Fruit fly (Drosophila melanogaster) whole organism, embryonic: ENCODE data around the gene Acp36DE.

ENCODE experiments used
- CG11504 ChIP-seq: fragments of 200-800 bp; sonication (Bioruptor generic); optimal IDR thresholded peaks from 3 replicates; lab custom pipeline; 2019; ENCODE audit warnings: missing biosample characterization, mild to moderate bottlenecking, missing genetic modification characterization, moderate library complexity
- CG12391 ChIP-seq: fragments of 200-800 bp; sonication (Bioruptor generic); optimal IDR thresholded peaks from 3 replicates; lab custom pipeline; 2018; ENCODE audit warnings: missing biosample characterization, mild to moderate bottlenecking, missing genetic modification characterization, moderate library complexity
- CG12769 ChIP-seq: fragments of 200-800 bp; sonication (Bioruptor generic); optimal IDR thresholded peaks from 2 replicates; lab custom pipeline; 2019; ENCODE audit warnings: missing biosample characterization, mild to moderate bottlenecking, missing genetic modification characterization, moderate library complexity
- CG13894 ChIP-seq: fragments of 200-800 bp; sonication (Bioruptor generic); optimal IDR thresholded peaks from 3 replicates; lab custom pipeline; 2018; ENCODE audit warnings: missing biosample characterization, mild to moderate bottlenecking, missing genetic modification characterization, moderate library complexity
- CG14860 ChIP-seq: fragments of 200-800 bp; sonication (Bioruptor generic); IDR thresholded peaks from 3 replicates; pipeline ENCODE4 v1.3.6; 2022; ENCODE audit warnings: missing biosample characterization, missing genetic modification characterization; ENCODE audit not compliant: partially characterized antibody
- CG16815 ChIP-seq: fragments of 200-800 bp; sonication (Bioruptor generic); optimal IDR thresholded peaks from 3 replicates; lab custom pipeline; 2017; ENCODE audit warnings: missing biosample characterization, mild to moderate bottlenecking, missing genetic modification characterization
- CG1792 ChIP-seq: fragments of 200-800 bp; sonication (Bioruptor generic); optimal IDR thresholded peaks from 2 replicates; lab custom pipeline; 2016; ENCODE audit warnings: missing biosample characterization, missing genetic modification characterization
- CG2120 ChIP-seq: fragments of 200-800 bp; sonication (Bioruptor generic); optimal IDR thresholded peaks from 3 replicates; lab custom pipeline; 2016; ENCODE audit warnings: missing biosample characterization, missing genetic modification characterization
- CG4328 ChIP-seq: fragments of 200-800 bp; sonication (Bioruptor generic); optimal IDR thresholded peaks from 3 replicates; lab custom pipeline; 2017; ENCODE audit warnings: missing biosample characterization, missing genetic modification reagents, missing genetic modification characterization
- CG6254 ChIP-seq: fragments of 200-800 bp; sonication (Bioruptor generic); optimal IDR thresholded peaks from 3 replicates; lab custom pipeline; 2017; ENCODE audit warnings: mild to moderate bottlenecking, missing biosample characterization, missing genetic modification reagents, missing genetic modification characterization
- CG8388 ChIP-seq: fragments of 200-800 bp; sonication (Bioruptor generic); optimal IDR thresholded peaks from 2 replicates; lab custom pipeline; 2019; ENCODE audit warnings: missing biosample characterization, mild to moderate bottlenecking, missing genetic modification characterization, moderate library complexity
- CG8478 ChIP-seq: fragments of >200 bp; optimal IDR thresholded peaks from 2 replicates; lab custom pipeline; 2018
- CG9727 ChIP-seq: fragments of 200-800 bp; sonication (Bioruptor generic); optimal IDR thresholded peaks from 3 replicates; lab custom pipeline; 2017; ENCODE audit warnings: missing biosample characterization, mild to moderate bottlenecking, missing genetic modification characterization
- CG9817 ChIP-seq: fragments of 200-800 bp; sonication (Bioruptor generic); optimal IDR thresholded peaks from 2 replicates; lab custom pipeline; 2018; ENCODE audit warnings: missing biosample characterization, mild to moderate bottlenecking, missing genetic modification characterization, moderate library complexity
- CkIIα-i1 ChIP-seq: fragments of 200-800 bp; sonication (Bioruptor generic); IDR thresholded peaks from 2 replicates; pipeline ENCODE4 v1.3.6; 2022; ENCODE audit warnings: missing biosample characterization, missing genetic modification characterization
- CrebB ChIP-seq: fragments of 200-800 bp; sonication (Bioruptor generic); optimal IDR thresholded peaks from 3 replicates; lab custom pipeline; 2018; ENCODE audit warnings: missing biosample characterization, mild to moderate bottlenecking, missing genetic modification characterization
- Dip2 ChIP-seq: fragments of 200-800 bp; sonication (Bioruptor generic); IDR thresholded peaks from 2 replicates; pipeline ENCODE4 v1.3.6; 2022; ENCODE audit warnings: missing biosample characterization, missing genetic modification characterization
- Dip3 ChIP-seq: fragments of 200-800 bp; sonication (Bioruptor generic); optimal IDR thresholded peaks from 3 replicates; lab custom pipeline; 2016; ENCODE audit warnings: missing biosample characterization, missing genetic modification characterization
- Doc2 ChIP-seq: fragments of 200-800 bp; sonication (Bioruptor generic); IDR thresholded peaks from 2 replicates; pipeline ENCODE4 v1.3.6; 2022; ENCODE audit warnings: missing biosample characterization, missing genetic modification characterization
- Fer2 ChIP-seq: fragments of 200-800 bp; sonication (Bioruptor generic); optimal IDR thresholded peaks from 2 replicates; lab custom pipeline; 2018; ENCODE audit warnings: missing biosample characterization, mild to moderate bottlenecking, missing genetic modification characterization, moderate library complexity
- Gug ChIP-seq: fragments of 200-800 bp; sonication (Bioruptor generic); IDR thresholded peaks from 4 replicates; pipeline ENCODE4 v1.3.6; 2022; ENCODE audit warnings: missing biosample characterization, missing genetic modification characterization
- H15 ChIP-seq: fragments of 200-800 bp; sonication (Bioruptor generic); IDR thresholded peaks from 3 replicates; pipeline ENCODE4 v1.3.6; 2022; ENCODE audit warnings: missing biosample characterization, missing genetic modification characterization
- Myb ChIP-seq: fragments of 200-800 bp; sonication (Bioruptor generic); optimal IDR thresholded peaks from 2 replicates; lab custom pipeline; 2016; ENCODE audit warnings: missing biosample characterization, missing genetic modification characterization
- Neu2 ChIP-seq: fragments of 200-800 bp; sonication (Bioruptor generic); optimal IDR thresholded peaks from 3 replicates; lab custom pipeline; 2016; ENCODE audit warnings: missing biosample characterization, missing genetic modification characterization, borderline replicate concordance
- Nf-YB ChIP-seq: fragments of 200-800 bp; sonication (Bioruptor generic); optimal IDR thresholded peaks from 3 replicates; lab custom pipeline; 2019; ENCODE audit warnings: missing biosample characterization, mild to moderate bottlenecking, missing genetic modification characterization, moderate library complexity
- Nf-YC ChIP-seq: fragments of 200-800 bp; optimal IDR thresholded peaks from 3 replicates; lab custom pipeline; 2019; ENCODE audit warnings: missing biosample characterization, mild to moderate bottlenecking, missing genetic modification characterization, moderate library complexity
- Ravus ChIP-seq: fragments of 200-800 bp; sonication (Bioruptor generic); IDR thresholded peaks from 2 replicates; pipeline ENCODE4 v1.3.6; 2022; ENCODE audit warnings: missing biosample characterization, missing genetic modification characterization
- ash1 ChIP-seq: fragments of 200-800 bp; sonication (Bioruptor generic); optimal IDR thresholded peaks from 2 replicates; lab custom pipeline; 2018; ENCODE audit warnings: missing biosample characterization, mild to moderate bottlenecking, missing genetic modification characterization
- bigmax ChIP-seq: fragments of 200-800 bp; sonication (Bioruptor generic); optimal IDR thresholded peaks from 2 replicates; lab custom pipeline; 2018; ENCODE audit warnings: missing biosample characterization, mild to moderate bottlenecking, missing genetic modification characterization
- bsh ChIP-seq, 2 experiments: fragments of 200-800 bp; sonication (Bioruptor generic); optimal IDR thresholded peaks; 2 replicates each; lab custom pipeline; 2017 to 2018; ENCODE audit warnings: mild to moderate bottlenecking in 2 of 2, missing biosample characterization in 2 of 2, missing genetic modification characterization in 2 of 2, moderate library complexity in 1 of 2
- cas ChIP-seq: fragments of 200-800 bp; sonication (Bioruptor generic); IDR thresholded peaks from 2 replicates; pipeline ENCODE4 v1.3.6; 2022; ENCODE audit warnings: missing biosample characterization, missing genetic modification characterization
- ci ChIP-seq: fragments of 200-800 bp; sonication (Bioruptor generic); IDR thresholded peaks from 3 replicates; pipeline ENCODE4 v1.3.6; 2022; ENCODE audit warnings: missing biosample characterization, missing genetic modification characterization
- croc ChIP-seq: fragments of 200-800 bp; sonication (Bioruptor generic); conservative IDR thresholded peaks from 3 replicates; pipeline ENCODE4 v1.3.6; 2022; ENCODE audit warnings: missing biosample characterization, missing genetic modification characterization
- cwo ChIP-seq: fragments of 200-800 bp; sonication (Bioruptor generic); optimal IDR thresholded peaks from 3 replicates; lab custom pipeline; 2017; ENCODE audit warnings: missing biosample characterization, missing genetic modification characterization, mild to moderate bottlenecking, moderate library complexity, missing genetic modification reagents
- eve ChIP-seq, 2 experiments: fragments of >200 bp; optimal IDR thresholded peaks; 2 replicates each; lab custom pipeline; 2017; ENCODE audit warnings: missing biosample characterization in 2 of 2, missing genetic modification characterization in 2 of 2
- fd3F ChIP-seq: fragments of 200-800 bp; sonication (Bioruptor generic); optimal IDR thresholded peaks from 2 replicates; lab custom pipeline; 2018; ENCODE audit warnings: missing biosample characterization, mild to moderate bottlenecking, missing genetic modification characterization, moderate library complexity
- fu2 ChIP-seq: fragments of 200-800 bp; sonication (Bioruptor generic); optimal IDR thresholded peaks from 2 replicates; lab custom pipeline; 2016; ENCODE audit warnings: missing biosample characterization, missing genetic modification characterization
- gcm ChIP-seq: fragments of 200-800 bp; sonication (Bioruptor generic); optimal IDR thresholded peaks from 2 replicates; lab custom pipeline; 2019; ENCODE audit warnings: missing biosample characterization, mild to moderate bottlenecking, missing genetic modification characterization, moderate library complexity
- gt ChIP-seq: fragments of 200-800 bp; sonication (Bioruptor generic); IDR thresholded peaks from 2 replicates; pipeline ENCODE4 v1.3.6; 2022; ENCODE audit warnings: missing biosample characterization, missing genetic modification characterization
- insv ChIP-seq, 2 experiments: fragments of 200-800 bp; sonication (Bioruptor generic); optimal IDR thresholded peaks; 3 replicates each; lab custom pipeline; 2016 to 2018; ENCODE audit warnings: missing biosample characterization in 2 of 2, missing genetic modification characterization in 2 of 2
- lbe ChIP-seq: fragments of 200-800 bp; sonication (Bioruptor generic); optimal IDR thresholded peaks from 2 replicates; lab custom pipeline; 2016; ENCODE audit warnings: missing biosample characterization, mild to moderate bottlenecking, missing genetic modification characterization
- lov ChIP-seq, 2 experiments: fragments of 200-800 bp in 1 of 2; fragments of >200 bp in 1 of 2; sonication (Bioruptor generic) in 1 of 2; IDR thresholded peaks in 1 of 2; optimal IDR thresholded peaks in 1 of 2; 2 replicates in 1 of 2; 3 replicates in 1 of 2; pipeline versions ENCODE4 v1.3.6 to Lab custom; 2017 to 2022; ENCODE audit warnings: missing biosample characterization in 1 of 2, missing genetic modification characterization in 1 of 2
- psq ChIP-seq: fragments of 200-800 bp; sonication (Bioruptor generic); optimal IDR thresholded peaks from 2 replicates; lab custom pipeline; 2017; ENCODE audit warnings: missing biosample characterization, missing genetic modification characterization
- pzg ChIP-seq: fragments of 200-800 bp; sonication (Bioruptor generic); optimal IDR thresholded peaks from 3 replicates; lab custom pipeline; 2018; ENCODE audit warnings: missing biosample characterization, mild to moderate bottlenecking, missing genetic modification characterization, moderate library complexity
- sna ChIP-seq: fragments of 200-800 bp; sonication (Bioruptor generic); IDR thresholded peaks from 2 replicates; pipeline ENCODE4 v1.3.6; 2022; ENCODE audit warnings: missing biosample characterization, missing genetic modification characterization; ENCODE audit not compliant: partially characterized antibody
- sqz ChIP-seq: fragments of 200-800 bp; sonication (Bioruptor generic); optimal IDR thresholded peaks from 3 replicates; lab custom pipeline; 2018; ENCODE audit warnings: missing biosample characterization, mild to moderate bottlenecking, missing genetic modification characterization
- tll ChIP-seq, 2 experiments: fragments of 200-800 bp in 1 of 2; fragments of >200 bp in 1 of 2; sonication (Bioruptor generic) in 1 of 2; optimal IDR thresholded peaks; 2 replicates each; lab custom pipeline; 2017 to 2019; ENCODE audit warnings: missing biosample characterization in 2 of 2, missing genetic modification characterization in 2 of 2, mild to moderate bottlenecking in 1 of 2, moderate library complexity in 1 of 2
- ttk ChIP-seq: fragments of 200-800 bp; sonication (Bioruptor generic); IDR thresholded peaks from 2 replicates; pipeline ENCODE4 v2.1.2; 2022; ENCODE audit warnings: missing biosample characterization, missing genetic modification characterization
- usp ChIP-seq: fragments of >200 bp; optimal IDR thresholded peaks from 2 replicates; lab custom pipeline; 2017; ENCODE audit warnings: missing biosample characterization, missing genetic modification characterization
- zen ChIP-seq: fragments of 200-800 bp; sonication (Bioruptor generic); optimal IDR thresholded peaks from 3 replicates; lab custom pipeline; 2018; ENCODE audit warnings: missing biosample characterization, mild to moderate bottlenecking, missing genetic modification characterization, moderate library complexity

The Acp36DE gene

DNA sequence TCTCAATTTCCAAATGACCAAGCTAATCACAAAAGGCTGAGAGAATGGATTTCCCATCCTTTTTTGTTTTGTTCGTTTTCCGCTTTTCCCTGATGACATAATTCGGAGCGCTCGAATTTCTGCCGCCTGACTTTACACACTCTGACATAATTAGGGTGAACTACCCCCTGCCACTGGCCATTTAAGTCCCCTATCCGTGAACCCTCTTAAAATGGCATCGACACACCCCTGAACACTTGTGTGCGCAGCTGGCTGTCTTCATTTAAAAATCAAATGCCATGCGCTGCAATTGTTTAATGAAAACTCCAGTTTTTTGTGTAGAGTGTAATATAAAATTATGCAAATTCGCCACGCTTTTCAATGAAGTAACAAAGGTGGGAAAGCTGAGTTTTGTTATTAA lies 12.0 kb upstream of the Acp36DE start (continued):
- TF ChIP-seq Dip2 (no peak), CG9817 (tag; lab: Kevin White, UChicago) (no peak), ttk (GFP tag; lab: Robert Waterston, UW) (peak; percentile 21; the same call in 1 of the 2 replicates), cas (GFP tag; lab: Robert Waterston, UW) (no peak), CG13894 (tag; lab: Kevin White, UChicago) (no peak), gt (GFP tag; lab: Robert Waterston, UW) (no peak), bigmax (GFP tag; lab: Kevin White, UChicago) (no peak), sqz (GFP tag; lab: Kevin White, UChicago) (peak; percentile 44), H15 (GFP tag; lab: Robert Waterston, UW) (no peak), CrebB (tag; lab: Kevin White, UChicago) (no peak), bsh (GFP tag; optimal IDR thresholded peaks at IDR 0.05; lab: Kevin White, UChicago) (no peak), gcm (GFP tag; lab: Kevin White, UChicago) (peak; percentile 4), cwo (no peak), CG9727 (GFP tag; lab: Kevin White, UChicago) (no peak), ci (no peak), tll (GFP tag; optimal IDR thresholded peaks at IDR 0.05; lab: Kevin White, UChicago) (peak in 1 of 2 experiments; percentile 90)

dm6 chr2L:18369582-18369981 lies 10.8 kb upstream of the Acp36DE start:
- TF ChIP-seq Myb = no peak
- TF ChIP-seq lbe (GFP tag; lab: Kevin White, UChicago) = no peak
- TF ChIP-seq Dip3 = no peak
- TF ChIP-seq psq (GFP tag; lab: Kevin White, UChicago) = no peak
- TF ChIP-seq CG6254 (GFP tag; lab: Kevin White, UChicago) = no peak
- no peak for TF ChIP-seq Fer2 (tag; lab: Kevin White, UChicago)
- no peak for TF ChIP-seq CkIIα-i1 (GFP tag; lab: Robert Waterston, UW)
- TF ChIP-seq CG14860 (GFP tag; lab: Robert Waterston, UW) = no peak
- TF ChIP-seq CG12391 = no peak
- TF ChIP-seq cwo = no peak
- TF ChIP-seq CG12769 (tag; lab: Kevin White, UChicago) = no peak
- TF ChIP-seq Doc2 (GFP tag; lab: Robert Waterston, UW) = no peak
- no peak for TF ChIP-seq usp (GFP tag; lab: Kevin White, UChicago)
- no peak for TF ChIP-seq CG8478 (lab: Kevin White, UChicago)
- TF ChIP-seq Neu2 = no peak
- no peak for TF ChIP-seq fu2
- TF ChIP-seq insv (GFP tag; optimal IDR thresholded peaks at IDR 0.05; lab: Kevin White, UChicago) = peak in 1 of 2 experiments; percentile 48
- TF ChIP-seq zen (tag; lab: Kevin White, UChicago) = peak; percentile 57
- peak in 1 of 2 experiments; percentile 72 for TF ChIP-seq tll (GFP tag; optimal IDR thresholded peaks at IDR 0.05; lab: Kevin White, UChicago)
- TF ChIP-seq sna = no peak
- no peak for TF ChIP-seq pzg (GFP tag; lab: Kevin White, UChicago)
- TF ChIP-seq croc (GFP tag; lab: Robert Waterston, UW) = no peak
- no peak for TF ChIP-seq ash1 (GFP tag; lab: Kevin White, UChicago)

dm6 chr2L:18364358-18364757 lies 5.5 kb upstream of the Acp36DE start:
- TF ChIP-seq CG4328 (GFP tag; lab: Kevin White, UChicago) (no peak), CG1792 (GFP tag; lab: Kevin White, UChicago) (no peak), CG8388 (GFP tag; lab: Kevin White, UChicago) (no peak), eve (GFP tag; optimal IDR thresholded peaks at IDR 0.05; lab: Kevin White, UChicago) (peak in 1 of 2 experiments; percentile 14), CG2120 (GFP tag; lab: Kevin White, UChicago) (no peak), CG16815 (GFP tag; lab: Kevin White, UChicago) (no peak), Ravus (GFP tag; lab: Robert Waterston, UW) (no peak), lov (optimal IDR thresholded peaks at IDR 0.05; lab: Kevin White, UChicago) (no peak), lov (GFP tag; IDR thresholded peaks at IDR 0.05; lab: Robert Waterston, UW) (no peak), Nf-YC (tag; lab: Kevin White, UChicago) (peak; percentile 36), Nf-YB (peak; percentile 68), CG11504 (peak; percentile 97), fd3F (GFP tag; lab: Kevin White, UChicago) (no peak), CG6254 (GFP tag; lab: Kevin White, UChicago) (no peak), Gug (GFP tag; lab: Robert Waterston, UW) (no peak)
